Worm (Caenorhabditis elegans) whole organism, midembryonic: ENCODE results near the gene cpg-7.

Experiments
- tab-1 ChIP-seq: fragments of 200-800 bp; sonication (Bioruptor generic); IDR thresholded peaks from 2 replicates; pipeline ENCODE4 v1.3.6; 2022; ENCODE audit warnings: missing genetic modification characterization, missing compliant biosample characterization
- ztf-29 ChIP-seq: fragments of 200-800 bp; sonication (Bioruptor generic); IDR thresholded peaks from 2 replicates; pipeline ENCODE4 v1.3.6; 2022; ENCODE audit warnings: missing genetic modification reagents, missing genetic modification characterization, missing compliant biosample characterization

- no peak for TF ChIP-seq tab-1
- no peak for TF ChIP-seq ztf-29 (GFP tag; lab: Robert Waterston, UW)
Measured at ce11 chrII:14074825-14075224, 34.2 kb downstream of the cpg-7 start.
